Worm (Caenorhabditis elegans) whole organism, L2 larva: ENCODE results near the gene bud-31.

Source experiments
- ama-1 ChIP-seq: fragments of 150-350 bp; optimal IDR thresholded peaks from 2 replicates; lab custom pipeline; 2018; ENCODE audit warnings: inconsistent platforms
- fos-1 ChIP-seq: fragments of 150-350 bp; optimal IDR thresholded peaks from 2 replicates; lab custom pipeline; 2014; ENCODE audit warnings: missing biosample characterization, missing genetic modification characterization
- lsy-2 ChIP-seq, 2 experiments: fragments of 150-350 bp in 1 of 2; sonication (generic microtip) in 1 of 2; optimal IDR thresholded peaks; 2 replicates each; lab custom pipeline; 2014 to 2017; ENCODE audit warnings: missing biosample characterization in 2 of 2, missing genetic modification characterization in 2 of 2
- nhr-11 ChIP-seq: fragments of 150-350 bp; optimal IDR thresholded peaks from 2 replicates; lab custom pipeline; 2014; ENCODE audit warnings: missing biosample characterization, missing genetic modification characterization
- nhr-12 ChIP-seq: fragments of 150-350 bp; optimal IDR thresholded peaks from 2 replicates; lab custom pipeline; 2014; ENCODE audit warnings: missing biosample characterization, missing genetic modification characterization
- sma-9 ChIP-seq, 2 experiments: fragments of 150-350 bp in 1 of 2; sonication (generic microtip) in 1 of 2; optimal IDR thresholded peaks; 2 replicates each; lab custom pipeline; 2014 to 2016; ENCODE audit warnings: missing genetic modification characterization in 2 of 2, mild to moderate bottlenecking in 1 of 2, missing biosample characterization in 1 of 2, missing compliant biosample characterization in 1 of 2, missing genetic modification reagents in 1 of 2, moderate library complexity in 1 of 2
- unc-62 ChIP-seq: fragments of 150-350 bp; optimal IDR thresholded peaks from 2 replicates; lab custom pipeline; 2014; ENCODE audit warnings: missing biosample characterization, missing genetic modification reagents, missing genetic modification characterization

ce11 chrIII:9699576-9699975, 3.3 kb upstream of the bud-31 start, which contains the start of gene tlk-1:
- TF ChIP-seq sma-9 (GFP tag; optimal IDR thresholded peaks at IDR 0.05; lab: Kevin White, UChicago) = no peak
- TF ChIP-seq sma-9 (tag; optimal IDR thresholded peaks at IDR 0.05; lab: Kevin White, UChicago) = no peak
- no peak for TF ChIP-seq ama-1 (lab: Kevin White, UChicago)
- no peak for TF ChIP-seq nhr-12 (tag; lab: Kevin White, UChicago)
- no peak for TF ChIP-seq fos-1 (tag; lab: Kevin White, UChicago)
- TF ChIP-seq lsy-2 (tag; optimal IDR thresholded peaks at IDR 0.05; lab: Kevin White, UChicago) = no peak
- no peak for TF ChIP-seq unc-62 (GFP tag; lab: Kevin White, UChicago)
- no peak for TF ChIP-seq nhr-11
